Worm (Caenorhabditis elegans) whole organism, early embryonic: ENCODE data around the gene srw-100.

Source experiments
- B0310.2 ChIP-seq: sonication (generic microtip); optimal IDR thresholded peaks from 2 replicates; lab custom pipeline; 2016; ENCODE audit warnings: mild to moderate bottlenecking, missing genetic modification characterization, missing compliant biosample characterization
- F13C5.2 ChIP-seq: sonication (generic microtip); optimal IDR thresholded peaks from 2 replicates; lab custom pipeline; 2017; ENCODE audit warnings: mild to moderate bottlenecking, missing genetic modification characterization, inconsistent platforms, missing compliant biosample characterization
- aly-1 ChIP-seq: sonication (generic microtip); optimal IDR thresholded peaks from 2 replicates; lab custom pipeline; 2016; ENCODE audit warnings: missing genetic modification characterization, missing compliant biosample characterization
- ama-1 ChIP-seq: fragments of 150-350 bp; optimal IDR thresholded peaks from 2 replicates; lab custom pipeline; 2014
- ceh-13 ChIP-seq: fragments of 200-800 bp; sonication (Bioruptor generic); optimal IDR thresholded peaks from 2 replicates; lab custom pipeline; 2018; ENCODE audit warnings: mild to moderate bottlenecking, missing genetic modification characterization, missing compliant biosample characterization
- ceh-36 ChIP-seq: sonication (generic microtip); optimal IDR thresholded peaks from 2 replicates; lab custom pipeline; 2016; ENCODE audit warnings: missing genetic modification characterization, inconsistent platforms, missing compliant biosample characterization
- ets-7 ChIP-seq: sonication (generic microtip); optimal IDR thresholded peaks from 2 replicates; lab custom pipeline; 2016; ENCODE audit warnings: missing genotype, missing genetic modification characterization, missing compliant biosample characterization
- flt-1 ChIP-seq: fragments of 200-800 bp; sonication (Bioruptor generic); IDR thresholded peaks from 2 replicates; pipeline ENCODE4 v1.3.6; 2022; ENCODE audit warnings: missing genetic modification characterization, missing compliant biosample characterization
- hmbx-1 ChIP-seq: sonication (generic microtip); optimal IDR thresholded peaks from 2 replicates; lab custom pipeline; 2016; ENCODE audit warnings: mild to moderate bottlenecking, missing genetic modification characterization, missing compliant biosample characterization
- hmg-4 ChIP-seq: fragments of 200-800 bp; sonication (Bioruptor generic); optimal IDR thresholded peaks from 2 replicates; lab custom pipeline; 2018; ENCODE audit warnings: mild to moderate bottlenecking, missing genetic modification characterization, missing compliant biosample characterization
- hnd-1 ChIP-seq: sonication (generic microtip); optimal IDR thresholded peaks from 2 replicates; lab custom pipeline; 2016; ENCODE audit warnings: missing genetic modification characterization, missing compliant biosample characterization
- pes-1 ChIP-seq: fragments of 200-800 bp; sonication (Bioruptor generic); IDR thresholded peaks from 2 replicates; pipeline ENCODE4 v1.3.6; 2022; ENCODE audit warnings: missing genetic modification reagents, missing genetic modification characterization, missing compliant biosample characterization
- scrt-1 ChIP-seq: fragments of 200-800 bp; sonication (Bioruptor generic); IDR thresholded peaks from 2 replicates; pipeline ENCODE4 v1.3.6; 2022; ENCODE audit warnings: missing genetic modification characterization, missing compliant biosample characterization
- sea-1 ChIP-seq: fragments of 200-800 bp; sonication (Bioruptor generic); conservative IDR thresholded peaks from 2 replicates; pipeline ENCODE4 v1.3.6; 2022; ENCODE audit warnings: missing genetic modification characterization, missing compliant biosample characterization
- tbx-11 ChIP-seq: fragments of 200-800 bp; sonication (Bioruptor generic); IDR thresholded peaks from 2 replicates; pipeline ENCODE4 v1.3.6; 2022; ENCODE audit warnings: missing genetic modification characterization, missing compliant biosample characterization
- tbx-37 ChIP-seq: fragments of 200-800 bp; sonication (Bioruptor generic); conservative IDR thresholded peaks from 2 replicates; pipeline ENCODE4 v1.3.6; 2022; ENCODE audit warnings: missing genetic modification reagents, missing genetic modification characterization, missing compliant biosample characterization
- tra-4 ChIP-seq: sonication (generic microtip); optimal IDR thresholded peaks from 2 replicates; lab custom pipeline; 2017; ENCODE audit warnings: missing genetic modification characterization, missing compliant biosample characterization

srw-100 gene

ce11 chrV:1710909-1711308 lies at the start of gene srw-100:
Gene srw-100, plus strand, starts transcription at chrV:1711209.
- TF ChIP-seq pes-1 (GFP tag; lab: Robert Waterston, UW), result no peak
- TF ChIP-seq flt-1 (GFP tag; lab: Robert Waterston, UW), result no peak

- TF ChIP-seq tra-4 (tag; lab: Kevin White, UChicago) (no peak), tbx-11 (no peak), F13C5.2 (no peak), hmg-4 (GFP tag; lab: Kevin White, UChicago) (no peak), hmbx-1 (tag; lab: Kevin White, UChicago) (no peak), aly-1 (tag; lab: Kevin White, UChicago) (no peak), hnd-1 (tag; lab: Kevin White, UChicago) (no peak), pes-1 (GFP tag; lab: Robert Waterston, UW) (no peak)
These were observed 48.7 kb upstream of the srw-100 start, which contains the start of gene irld-40 for ce11 chrV:1662270-1662669. Gene irld-40, plus strand, starts transcription at chrV:1662570.

DNA sequence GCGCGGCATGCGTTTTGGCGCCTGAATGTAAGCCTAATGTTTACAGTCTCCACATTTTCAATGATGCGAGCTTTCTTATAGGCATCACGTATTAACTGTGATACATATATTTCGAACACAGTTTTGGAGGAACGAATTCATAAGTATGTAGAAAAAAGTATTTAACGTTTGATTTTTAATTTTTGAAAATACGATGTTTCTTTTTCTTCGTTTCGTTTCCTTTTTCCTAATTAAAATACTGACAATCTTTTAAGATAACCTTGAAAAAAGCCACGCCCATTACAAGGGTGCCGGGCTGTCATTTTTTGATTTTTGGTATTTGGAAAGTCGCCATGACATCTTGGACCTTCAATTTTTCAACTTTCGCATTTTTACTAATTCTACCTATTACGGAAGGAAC lies 46.1 kb upstream of the srw-100 start, which contains the start of gene K04F1.9:
Gene K04F1.9 (plus strand): TSS at position 301 of the 400 bp plus-strand sequence.
- TF ChIP-seq sea-1 (GFP tag; lab: Robert Waterston, UW) (no peak), aly-1 (tag; lab: Kevin White, UChicago) (no peak), hnd-1 (tag; lab: Kevin White, UChicago) (no peak), pes-1 (GFP tag; lab: Robert Waterston, UW) (no peak), flt-1 (GFP tag; lab: Robert Waterston, UW) (no peak), ceh-13 (GFP tag; lab: Kevin White, UChicago) (no peak), ceh-36 (tag; lab: Kevin White, UChicago) (no peak), scrt-1 (GFP tag; lab: Robert Waterston, UW) (no peak), tbx-37 (GFP tag; lab: Robert Waterston, UW) (no peak), B0310.2 (no peak)

DNA sequence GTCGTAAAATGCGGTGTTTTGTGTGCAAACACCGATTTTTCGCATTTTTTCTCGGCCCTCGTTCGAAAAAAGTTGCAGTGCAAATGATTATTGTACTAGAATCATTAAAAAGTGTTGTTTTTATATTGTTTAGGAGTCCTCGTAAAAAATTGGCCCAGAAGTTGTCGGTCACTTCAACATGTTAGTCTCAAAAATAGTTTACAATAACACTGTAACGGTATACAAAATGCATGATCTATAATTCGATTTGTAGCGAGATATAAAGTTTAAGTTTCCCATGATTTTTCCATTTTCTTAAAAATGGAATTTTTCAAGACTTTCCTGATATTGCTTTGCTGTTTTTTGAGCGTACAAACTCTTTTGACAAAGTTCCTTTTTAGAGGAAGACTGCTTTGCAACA lies 44.1 kb upstream of the srw-100 start, which contains the start of gene K04F1.8:
Gene K04F1.8 (plus strand): TSS at position 301 of the 400 bp plus-strand sequence.
- no peak for TF ChIP-seq ama-1 (lab: Kevin White, UChicago)
- no peak for TF ChIP-seq hmbx-1 (tag; lab: Kevin White, UChicago)
- TF ChIP-seq aly-1 (tag; lab: Kevin White, UChicago), result no peak
- TF ChIP-seq ets-7 (tag; lab: Kevin White, UChicago), result no peak
- TF ChIP-seq ceh-13 (GFP tag; lab: Kevin White, UChicago), result no peak
- no peak for TF ChIP-seq sea-1 (GFP tag; lab: Robert Waterston, UW)
- no peak for TF ChIP-seq tbx-11
- TF ChIP-seq hnd-1 (tag; lab: Kevin White, UChicago), result no peak
- TF ChIP-seq pes-1 (GFP tag; lab: Robert Waterston, UW), result no peak
- no peak for TF ChIP-seq F13C5.2
- TF ChIP-seq scrt-1 (GFP tag; lab: Robert Waterston, UW), result no peak
- TF ChIP-seq hmg-4 (GFP tag; lab: Kevin White, UChicago), result no peak
- no peak for TF ChIP-seq flt-1 (GFP tag; lab: Robert Waterston, UW)

DNA sequence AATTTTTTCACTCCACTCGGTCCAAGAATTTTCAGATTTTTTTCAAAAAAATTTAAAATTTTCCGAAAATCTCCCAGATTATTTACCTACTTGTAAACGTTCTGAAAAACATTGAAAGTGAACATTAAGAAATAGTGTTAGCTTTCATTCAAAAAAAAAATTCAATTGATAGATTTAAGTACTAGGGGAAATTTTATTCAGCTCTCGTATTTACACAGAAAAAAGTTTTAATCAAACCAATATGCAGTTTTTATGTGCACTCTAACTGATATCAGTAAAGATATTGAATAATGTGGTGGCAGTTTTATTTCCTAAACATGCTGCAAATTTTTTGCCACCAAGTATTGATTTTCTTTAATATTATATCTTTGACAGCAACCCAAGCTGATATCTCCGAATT lies 42.8 kb upstream of the srw-100 start, which contains the start of gene irld-42:
Gene irld-42 (plus strand): TSS at position 301 of the 400 bp plus-strand sequence.
- no peak for TF ChIP-seq scrt-1 (GFP tag; lab: Robert Waterston, UW)
- TF ChIP-seq ama-1 (lab: Kevin White, UChicago), result no peak
- TF ChIP-seq ceh-36 (tag; lab: Kevin White, UChicago), result no peak

DNA sequence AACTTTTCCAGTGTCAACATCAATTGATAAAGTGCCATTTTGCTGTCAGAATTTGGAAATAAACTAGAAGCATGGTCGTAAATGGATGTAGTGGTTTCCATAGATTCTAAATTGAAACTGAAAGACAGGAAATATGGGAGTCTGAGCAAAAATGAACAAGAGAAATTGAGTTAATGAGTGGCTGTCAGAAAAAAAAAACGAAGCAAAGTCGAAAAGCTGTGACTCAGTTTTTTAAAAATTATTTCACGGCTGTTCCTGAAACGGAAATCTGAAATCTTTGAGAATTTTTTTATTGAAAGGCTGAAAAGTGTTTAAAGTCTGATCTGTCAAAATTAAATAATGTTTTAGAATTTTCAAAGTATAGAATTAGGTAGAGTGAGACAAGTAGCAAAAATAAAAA lies 32.8 kb upstream of the srw-100 start, which contains the start of gene srw-98:
Gene srw-98 (minus strand): TSS at position 101 of the 400 bp plus-strand sequence.
- TF ChIP-seq ama-1 (lab: Kevin White, UChicago) (no peak), pes-1 (GFP tag; lab: Robert Waterston, UW) (no peak), scrt-1 (GFP tag; lab: Robert Waterston, UW) (no peak), ets-7 (tag; lab: Kevin White, UChicago) (no peak), sea-1 (GFP tag; lab: Robert Waterston, UW) (no peak), hnd-1 (tag; lab: Kevin White, UChicago) (no peak), flt-1 (GFP tag; lab: Robert Waterston, UW) (no peak), hmbx-1 (tag; lab: Kevin White, UChicago) (no peak), tbx-37 (GFP tag; lab: Robert Waterston, UW) (no peak), ceh-13 (GFP tag; lab: Kevin White, UChicago) (no peak), hmg-4 (GFP tag; lab: Kevin White, UChicago) (no peak), aly-1 (tag; lab: Kevin White, UChicago) (no peak), F13C5.2 (no peak)

ce11 chrV:1680770-1681169 lies 30.2 kb upstream of the srw-100 start, which contains the start of gene srw-91:
Gene srw-91, minus strand, starts transcription at chrV:1680870.
- TF ChIP-seq B0310.2, result no peak
- TF ChIP-seq ama-1 (lab: Kevin White, UChicago), result no peak
- TF ChIP-seq hnd-1 (tag; lab: Kevin White, UChicago), result no peak
- no peak for TF ChIP-seq ceh-13 (GFP tag; lab: Kevin White, UChicago)
- no peak for TF ChIP-seq tbx-11
- no peak for TF ChIP-seq tra-4 (tag; lab: Kevin White, UChicago)
- TF ChIP-seq scrt-1 (GFP tag; lab: Robert Waterston, UW), result no peak

DNA sequence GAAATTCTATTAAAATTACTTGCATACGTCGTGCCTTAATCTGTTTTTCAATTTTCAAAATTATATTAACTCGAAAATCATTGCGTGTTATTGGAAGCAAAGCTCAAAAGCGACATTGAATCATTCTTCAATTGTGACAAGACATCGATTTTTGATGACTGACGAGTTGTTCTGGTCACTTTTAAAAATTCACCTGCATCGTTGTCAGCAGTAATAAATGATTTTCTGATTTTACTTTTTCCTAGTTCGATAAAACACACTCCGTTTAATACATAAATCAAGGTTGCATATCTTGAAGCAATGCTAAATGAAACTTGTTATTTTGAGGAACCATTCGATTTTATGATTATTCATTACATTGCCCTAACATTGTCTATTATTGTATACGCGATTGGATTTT lies 28.7 kb upstream of the srw-100 start, which contains the start of gene srh-3:
Gene srh-3 (plus strand): TSS at position 301 of the 400 bp plus-strand sequence.
- no peak for TF ChIP-seq ceh-36 (tag; lab: Kevin White, UChicago)
- no peak for TF ChIP-seq flt-1 (GFP tag; lab: Robert Waterston, UW)
- no peak for TF ChIP-seq tra-4 (tag; lab: Kevin White, UChicago)
- no peak for TF ChIP-seq B0310.2
- no peak for TF ChIP-seq F13C5.2
- TF ChIP-seq ets-7 (tag; lab: Kevin White, UChicago), result no peak
- no peak for TF ChIP-seq ceh-13 (GFP tag; lab: Kevin White, UChicago)
- no peak for TF ChIP-seq aly-1 (tag; lab: Kevin White, UChicago)
- no peak for TF ChIP-seq pes-1 (GFP tag; lab: Robert Waterston, UW)
- TF ChIP-seq ama-1 (lab: Kevin White, UChicago), result no peak
- no peak for TF ChIP-seq sea-1 (GFP tag; lab: Robert Waterston, UW)
- TF ChIP-seq tbx-11, result no peak
- no peak for TF ChIP-seq hmbx-1 (tag; lab: Kevin White, UChicago)
- no peak for TF ChIP-seq hnd-1 (tag; lab: Kevin White, UChicago)
- TF ChIP-seq hmg-4 (GFP tag; lab: Kevin White, UChicago), result no peak
- TF ChIP-seq scrt-1 (GFP tag; lab: Robert Waterston, UW), result no peak
- TF ChIP-seq tbx-37 (GFP tag; lab: Robert Waterston, UW), result no peak
